Worm (Caenorhabditis elegans) whole organism, early embryonic: ENCODE data around the gene C27H5.6.

Source experiments
- F13C5.2 ChIP-seq: sonication (generic microtip); optimal IDR thresholded peaks from 2 replicates; lab custom pipeline; 2017; ENCODE audit warnings: mild to moderate bottlenecking, missing genetic modification characterization, inconsistent platforms, missing compliant biosample characterization
- aly-1 ChIP-seq: sonication (generic microtip); optimal IDR thresholded peaks from 2 replicates; lab custom pipeline; 2016; ENCODE audit warnings: missing genetic modification characterization, missing compliant biosample characterization
- ama-1 ChIP-seq: fragments of 150-350 bp; optimal IDR thresholded peaks from 2 replicates; lab custom pipeline; 2014
- ceh-13 ChIP-seq: fragments of 200-800 bp; sonication (Bioruptor generic); optimal IDR thresholded peaks from 2 replicates; lab custom pipeline; 2018; ENCODE audit warnings: mild to moderate bottlenecking, missing genetic modification characterization, missing compliant biosample characterization
- ceh-36 ChIP-seq: sonication (generic microtip); optimal IDR thresholded peaks from 2 replicates; lab custom pipeline; 2016; ENCODE audit warnings: missing genetic modification characterization, inconsistent platforms, missing compliant biosample characterization
- hmbx-1 ChIP-seq: sonication (generic microtip); optimal IDR thresholded peaks from 2 replicates; lab custom pipeline; 2016; ENCODE audit warnings: mild to moderate bottlenecking, missing genetic modification characterization, missing compliant biosample characterization
- hmg-4 ChIP-seq: fragments of 200-800 bp; sonication (Bioruptor generic); optimal IDR thresholded peaks from 2 replicates; lab custom pipeline; 2018; ENCODE audit warnings: mild to moderate bottlenecking, missing genetic modification characterization, missing compliant biosample characterization
- scrt-1 ChIP-seq: fragments of 200-800 bp; sonication (Bioruptor generic); IDR thresholded peaks from 2 replicates; pipeline ENCODE4 v1.3.6; 2022; ENCODE audit warnings: missing genetic modification characterization, missing compliant biosample characterization
- tra-4 ChIP-seq: sonication (generic microtip); optimal IDR thresholded peaks from 2 replicates; lab custom pipeline; 2017; ENCODE audit warnings: missing genetic modification characterization, missing compliant biosample characterization

DNA sequence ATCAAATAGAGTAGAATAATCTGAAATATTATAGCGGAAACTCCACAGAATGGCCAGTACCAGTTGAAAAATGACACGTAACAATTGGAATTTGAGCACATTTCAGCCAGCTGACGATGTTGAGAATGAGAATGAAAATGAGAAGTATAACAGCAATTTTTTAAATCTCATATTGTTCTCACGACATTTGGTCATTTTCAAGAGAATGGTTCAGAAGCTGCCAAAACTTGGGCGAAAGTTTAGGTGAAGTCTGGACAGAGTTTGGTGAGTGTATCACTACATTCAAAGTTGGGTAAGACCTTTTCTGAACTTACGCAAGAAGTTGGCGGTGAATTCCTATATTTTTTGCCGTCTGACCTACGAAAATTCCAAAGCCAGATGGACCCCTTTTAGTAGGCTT, 17.9 kb upstream of the C27H5.6 start, which contains the start of gene srd-58:
- TF ChIP-seq ama-1 (lab: Kevin White, UChicago) (no peak), F13C5.2 (tag; lab: Kevin White, UChicago) (no peak), ceh-36 (tag; lab: Kevin White, UChicago) (no peak), hmbx-1 (tag; lab: Kevin White, UChicago) (no peak), hmg-4 (GFP tag; lab: Kevin White, UChicago) (no peak), scrt-1 (GFP tag; lab: Robert Waterston, UW) (no peak), tra-4 (tag; lab: Kevin White, UChicago) (no peak), aly-1 (tag; lab: Kevin White, UChicago) (no peak), ceh-13 (GFP tag; lab: Kevin White, UChicago) (no peak)
